Worm (Caenorhabditis elegans): ENCODE measurements around the gene cup-14.

cup-14 gene

ce11 chrII:13908592-13908991 lies 36.6 kb upstream of the cup-14 start, which contains the start of gene citk-1 (continued):
- TF ChIP-seq isw-1 (GFP tag; IDR thresholded peaks at IDR 0.05) (peak; percentile 69), fos-1 (tag; optimal IDR thresholded peaks at IDR 0.05) (peak; percentile 63), mab-9 (GFP tag; IDR thresholded peaks at IDR 0.05) (no peak), nhr-11 (tag; optimal IDR thresholded peaks at IDR 0.05) (no peak), ces-1 (GFP tag; optimal IDR thresholded peaks at IDR 0.05) (no peak), efl-3 (GFP tag; optimal IDR thresholded peaks at IDR 0.05) (no peak), jun-1 (tag; optimal IDR thresholded peaks at IDR 0.05) (peak; percentile 61), unc-130 (tag; optimal IDR thresholded peaks at IDR 0.05) (peak; percentile 74), lin-13 (GFP tag; optimal IDR thresholded peaks at IDR 0.05) (peak; percentile 76), C16A3.4 (tag; optimal IDR thresholded peaks at IDR 0.05) (peak; percentile 83), nhr-84 (tag; optimal IDR thresholded peaks at IDR 0.05) (no peak), mdl-1 (tag; optimal IDR thresholded peaks at IDR 0.05) (peak in 1 of 2 experiments; percentile 76), lin-15B (tag; optimal IDR thresholded peaks at IDR 0.05) (peak; percentile 26), ztf-11 (tag; optimal IDR thresholded peaks at IDR 0.05) (peak in 1 of 2 experiments; percentile 43), mep-1 (tag; optimal IDR thresholded peaks at IDR 0.05) (peak; percentile 92), mef-2 (tag; optimal IDR thresholded peaks at IDR 0.05) (no peak), F16B12.6 (tag; optimal IDR thresholded peaks at IDR 0.05) (peak; percentile 99), snpc-4 (tag; optimal IDR thresholded peaks at IDR 0.05) (peak; percentile 77), fkh-4 (tag; optimal IDR thresholded peaks at IDR 0.05; ENCODE audit: borderline replicate concordance) (no peak), nhr-237 (tag; optimal IDR thresholded peaks at IDR 0.05) (no peak), tbx-2 (tag; optimal IDR thresholded peaks at IDR 0.05) (peak; percentile 75), C04F5.9 (tag; optimal IDR thresholded peaks at IDR 0.05) (peak; percentile 46), irx-1 (tag; optimal IDR thresholded peaks at IDR 0.05) (no peak), ceh-90 (tag; optimal IDR thresholded peaks at IDR 0.05) (no peak), sptf-1 (tag; optimal IDR thresholded peaks at IDR 0.05) (no peak), pag-3 (tag; optimal IDR thresholded peaks at IDR 0.05; ENCODE audit: borderline replicate concordance, insufficient read depth) (no peak), sox-4 (tag; optimal IDR thresholded peaks at IDR 0.05) (no peak), rnt-1 (tag; optimal IDR thresholded peaks at IDR 0.05) (peak; percentile 86), hlh-4 (tag; optimal IDR thresholded peaks at IDR 0.05) (no peak), nhr-12 (tag; optimal IDR thresholded peaks at IDR 0.05) (no peak), unc-98 (GFP tag; IDR thresholded peaks at IDR 0.05) (no peak), hpl-2 (GFP tag; optimal IDR thresholded peaks at IDR 0.05) (no peak)

- TF ChIP-seq mef-2 (tag; optimal IDR thresholded peaks at IDR 0.05) (no peak), efl-1 (optimal IDR thresholded peaks at IDR 0.05) (no peak), efl-1 (GFP tag; optimal IDR thresholded peaks at IDR 0.05 in 1 of 2) (peak; percentile 21 to 81)
These were observed 35.6 kb upstream of the cup-14 start for ce11 chrII:13907615-13908014.

ce11 chrII:13903482-13903881 lies 31.4 kb upstream of the cup-14 start:
- TF ChIP-seq unc-30 (tag; optimal IDR thresholded peaks at IDR 0.05) (no peak), blmp-1 (tag; optimal IDR thresholded peaks at IDR 0.05) (no peak), nhr-47 (tag; optimal IDR thresholded peaks at IDR 0.05) (peak; percentile 6), fos-1 (tag; optimal IDR thresholded peaks at IDR 0.05) (no peak), dpl-1 (GFP tag; optimal IDR thresholded peaks at IDR 0.05) (peak in 1 of 3 experiments; percentile 21), pag-3 (tag; optimal IDR thresholded peaks at IDR 0.05; ENCODE audit: borderline replicate concordance, insufficient read depth) (no peak), lsy-2 (tag; optimal IDR thresholded peaks at IDR 0.05) (peak; percentile 18 to 46), nhr-20 (tag; optimal IDR thresholded peaks at IDR 0.05) (peak; percentile 4), rnt-1 (tag; optimal IDR thresholded peaks at IDR 0.05) (peak; percentile 69), Y116A8C.19 (tag; optimal IDR thresholded peaks at IDR 0.05; ENCODE audit: borderline replicate concordance) (no peak), lin-35 (GFP tag; optimal IDR thresholded peaks at IDR 0.05) (peak in 1 of 2 experiments; percentile 9), nhr-11 (tag; optimal IDR thresholded peaks at IDR 0.05) (no peak), fkh-8 (tag; optimal IDR thresholded peaks at IDR 0.05) (no peak), ztf-4 (tag; optimal IDR thresholded peaks at IDR 0.05) (peak; percentile 0), unc-130 (tag; optimal IDR thresholded peaks at IDR 0.05) (peak; percentile 31), sptf-1 (tag; optimal IDR thresholded peaks at IDR 0.05) (no peak), dsc-1 (tag; optimal IDR thresholded peaks at IDR 0.05) (peak; percentile 26), snu-23 (GFP tag; optimal IDR thresholded peaks at IDR 0.05) (peak; percentile 50), swsn-7 (tag; optimal IDR thresholded peaks at IDR 0.05) (no peak), efl-1 (optimal IDR thresholded peaks at IDR 0.05) (peak in 1 of 2 experiments; percentile 17), efl-1 (GFP tag; optimal IDR thresholded peaks at IDR 0.05 in 1 of 2) (peak in 1 of 2 experiments; percentile 28), ceh-63 (GFP tag; optimal IDR thresholded peaks at IDR 0.05) (no peak), ceh-90 (tag; optimal IDR thresholded peaks at IDR 0.05) (no peak), nhr-71 (tag; optimal IDR thresholded peaks at IDR 0.05) (peak; percentile 57), fkh-4 (tag; optimal IDR thresholded peaks at IDR 0.05; ENCODE audit: borderline replicate concordance) (no peak), lin-13 (GFP tag; optimal IDR thresholded peaks at IDR 0.05) (no peak), lin-14 (GFP tag; optimal IDR thresholded peaks at IDR 0.05) (peak; percentile 73)
